Worm (Caenorhabditis elegans) whole organism, late embryonic: ENCODE results near the gene srx-101.

Source experiments
- F13H6.1 ChIP-seq: sonication (generic microtip); optimal IDR thresholded peaks from 2 replicates; lab custom pipeline; 2016; ENCODE audit warnings: missing genetic modification characterization, missing compliant biosample characterization
- K02D7.2 ChIP-seq: sonication (generic microtip); optimal IDR thresholded peaks from 2 replicates; lab custom pipeline; 2017; ENCODE audit warnings: mild to moderate bottlenecking, missing genetic modification characterization, missing compliant biosample characterization
- K09A11.1 ChIP-seq: sonication (generic microtip); optimal IDR thresholded peaks from 2 replicates; lab custom pipeline; 2017; ENCODE audit warnings: antibody characterized with exemption, mild to moderate bottlenecking, missing genetic modification characterization, missing compliant biosample characterization; ENCODE audit not compliant: insufficient read depth
- ceh-14 ChIP-seq: sonication (generic microtip); optimal IDR thresholded peaks from 2 replicates; lab custom pipeline; 2016; ENCODE audit warnings: missing genotype, missing genetic modification characterization, missing compliant biosample characterization
- ceh-18 ChIP-seq: sonication (generic microtip); optimal IDR thresholded peaks from 2 replicates; lab custom pipeline; 2016; ENCODE audit warnings: missing genetic modification characterization, missing compliant biosample characterization
- ceh-19 ChIP-seq: fragments of 200-800 bp; sonication (Bioruptor generic); optimal IDR thresholded peaks from 2 replicates; lab custom pipeline; 2018; ENCODE audit warnings: mild to moderate bottlenecking, missing genetic modification characterization, missing compliant biosample characterization
- ceh-2 ChIP-seq: sonication (generic microtip); optimal IDR thresholded peaks from 2 replicates; lab custom pipeline; 2016; ENCODE audit warnings: missing genotype, missing genetic modification characterization, missing compliant biosample characterization
- ceh-22 ChIP-seq: sonication (generic microtip); optimal IDR thresholded peaks from 2 replicates; lab custom pipeline; 2017; ENCODE audit warnings: missing biosample characterization, missing genetic modification characterization
- ceh-31 ChIP-seq: sonication (generic microtip); optimal IDR thresholded peaks from 2 replicates; lab custom pipeline; 2016; ENCODE audit warnings: missing genetic modification characterization, missing compliant biosample characterization
- ceh-34 ChIP-seq: sonication (generic microtip); optimal IDR thresholded peaks from 2 replicates; lab custom pipeline; 2016; ENCODE audit warnings: mild to moderate bottlenecking, missing genetic modification characterization, missing compliant biosample characterization
- ceh-45 ChIP-seq: fragments of 200-800 bp; sonication (Bioruptor generic); IDR thresholded peaks from 2 replicates; pipeline ENCODE4 v1.3.6; 2022; ENCODE audit warnings: missing genetic modification reagents, missing genetic modification characterization, missing compliant biosample characterization
- ceh-9 ChIP-seq: sonication (generic microtip); optimal IDR thresholded peaks from 2 replicates; lab custom pipeline; 2016; ENCODE audit warnings: mild to moderate bottlenecking, missing genetic modification characterization, inconsistent platforms, missing compliant biosample characterization
- che-1 ChIP-seq: sonication (generic microtip); optimal IDR thresholded peaks from 2 replicates; lab custom pipeline; 2016; ENCODE audit warnings: mild to moderate bottlenecking, missing genetic modification characterization, missing compliant biosample characterization
- ets-4 ChIP-seq: sonication (generic microtip); optimal IDR thresholded peaks from 2 replicates; lab custom pipeline; 2016; ENCODE audit warnings: missing genetic modification characterization, missing compliant biosample characterization
- fax-1 ChIP-seq: sonication (generic microtip); optimal IDR thresholded peaks from 2 replicates; lab custom pipeline; 2016; ENCODE audit warnings: missing genotype, missing genetic modification characterization, missing compliant biosample characterization
- fkh-6 ChIP-seq: sonication (generic microtip); optimal IDR thresholded peaks from 2 replicates; lab custom pipeline; 2016; ENCODE audit warnings: missing genetic modification characterization, missing compliant biosample characterization
- hlh-8 ChIP-seq: sonication (generic microtip); optimal IDR thresholded peaks from 2 replicates; lab custom pipeline; 2016; ENCODE audit warnings: missing genotype, missing genetic modification characterization, missing compliant biosample characterization
- lim-6 ChIP-seq: sonication (generic microtip); optimal IDR thresholded peaks from 2 replicates; lab custom pipeline; 2016; ENCODE audit warnings: missing genetic modification characterization, missing compliant biosample characterization
- madf-2 ChIP-seq: sonication (generic microtip); optimal IDR thresholded peaks from 2 replicates; lab custom pipeline; 2017; ENCODE audit warnings: missing genetic modification characterization, missing compliant biosample characterization
- mec-3 ChIP-seq: sonication (generic microtip); optimal IDR thresholded peaks from 2 replicates; lab custom pipeline; 2016; ENCODE audit warnings: borderline replicate concordance, missing genetic modification characterization, missing compliant biosample characterization
- nfya-1 ChIP-seq: sonication (generic microtip); optimal IDR thresholded peaks from 2 replicates; lab custom pipeline; 2017; ENCODE audit warnings: missing genetic modification characterization, mild to moderate bottlenecking, missing compliant biosample characterization, antibody characterized with exemption, moderate library complexity
- nhr-232 ChIP-seq: sonication (generic microtip); optimal IDR thresholded peaks from 2 replicates; lab custom pipeline; 2016; ENCODE audit warnings: missing genetic modification characterization, missing compliant biosample characterization
- odd-2 ChIP-seq: sonication (generic microtip); optimal IDR thresholded peaks from 2 replicates; lab custom pipeline; 2017; ENCODE audit warnings: antibody characterized with exemption, mild to moderate bottlenecking, missing genetic modification characterization, missing compliant biosample characterization
- pag-3 ChIP-seq: sonication (generic microtip); optimal IDR thresholded peaks from 2 replicates; lab custom pipeline; 2016; ENCODE audit warnings: missing compliant biosample characterization, missing genetic modification characterization, borderline replicate concordance
- pha-4 ChIP-seq: fragments of 150-350 bp; optimal IDR thresholded peaks from 2 replicates; lab custom pipeline; 2018; ENCODE audit warnings: missing biosample characterization, missing genetic modification reagents, missing genetic modification characterization
- pqm-1 ChIP-seq: sonication (generic microtip); optimal IDR thresholded peaks from 2 replicates; lab custom pipeline; 2016; ENCODE audit warnings: missing genetic modification characterization, missing compliant biosample characterization
- ref-2 ChIP-seq: sonication (generic microtip); optimal IDR thresholded peaks from 2 replicates; lab custom pipeline; 2016; ENCODE audit warnings: missing genetic modification characterization, missing compliant biosample characterization
- sox-4 ChIP-seq: sonication (generic microtip); optimal IDR thresholded peaks from 2 replicates; lab custom pipeline; 2017; ENCODE audit warnings: mild to moderate bottlenecking, missing genetic modification characterization, inconsistent platforms, missing compliant biosample characterization
- syd-9 ChIP-seq: sonication (generic microtip); optimal IDR thresholded peaks from 2 replicates; lab custom pipeline; 2016; ENCODE audit warnings: mild to moderate bottlenecking, missing genetic modification characterization, moderate library complexity, missing compliant biosample characterization
- tbx-2 ChIP-seq: sonication (generic microtip); optimal IDR thresholded peaks from 2 replicates; lab custom pipeline; 2016; ENCODE audit warnings: missing genetic modification characterization, missing compliant biosample characterization
- unc-3 ChIP-seq, 2 experiments: fragments of 200-800 bp in 1 of 2; sonication (Bioruptor generic) in 1 of 2; sonication (generic microtip) in 1 of 2; conservative IDR thresholded peaks in 1 of 2; optimal IDR thresholded peaks in 1 of 2; 2 replicates each; pipeline versions ENCODE4 v1.3.6 to Lab custom; 2016 to 2022; ENCODE audit warnings: missing compliant biosample characterization in 2 of 2, missing genetic modification characterization in 2 of 2, missing genetic modification reagents in 1 of 2
- unc-55 ChIP-seq: sonication (generic microtip); optimal IDR thresholded peaks from 2 replicates; lab custom pipeline; 2017; ENCODE audit warnings: missing biosample characterization, missing genetic modification reagents, missing genetic modification characterization
- unc-86 ChIP-seq: sonication (generic microtip); optimal IDR thresholded peaks from 2 replicates; lab custom pipeline; 2016; ENCODE audit warnings: missing genetic modification characterization, missing compliant biosample characterization
- ztf-16 ChIP-seq: sonication (generic microtip); optimal IDR thresholded peaks from 2 replicates; lab custom pipeline; 2017; ENCODE audit warnings: missing genetic modification characterization, missing compliant biosample characterization

srx-101 gene

DNA sequence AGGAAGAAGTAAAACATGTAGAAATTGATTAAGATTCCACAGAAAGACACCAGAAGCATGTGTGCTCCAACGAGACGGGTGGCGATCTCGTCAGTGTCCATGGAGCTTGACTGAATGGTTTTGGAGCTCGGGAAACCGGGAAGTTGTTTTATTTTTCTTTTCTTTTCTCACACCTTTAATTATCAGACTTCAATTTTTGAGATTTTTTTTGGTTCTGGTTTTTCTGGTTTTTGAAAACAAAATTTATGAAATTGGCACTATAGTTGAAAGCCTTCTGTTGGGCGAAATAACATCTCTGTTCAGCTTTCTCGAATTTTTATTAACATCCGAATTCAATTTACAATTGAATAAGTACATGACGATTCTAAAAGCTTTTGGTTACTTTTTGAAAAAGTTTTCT lies 9.0 kb upstream of the srx-101 start, which contains the start of gene srx-104:
srx-104 (minus strand) TSS at position 101 of the 400 bp plus-strand sequence.
- TF ChIP-seq F13H6.1 (no peak), lim-6 (no peak), unc-55 (no peak)

DNA sequence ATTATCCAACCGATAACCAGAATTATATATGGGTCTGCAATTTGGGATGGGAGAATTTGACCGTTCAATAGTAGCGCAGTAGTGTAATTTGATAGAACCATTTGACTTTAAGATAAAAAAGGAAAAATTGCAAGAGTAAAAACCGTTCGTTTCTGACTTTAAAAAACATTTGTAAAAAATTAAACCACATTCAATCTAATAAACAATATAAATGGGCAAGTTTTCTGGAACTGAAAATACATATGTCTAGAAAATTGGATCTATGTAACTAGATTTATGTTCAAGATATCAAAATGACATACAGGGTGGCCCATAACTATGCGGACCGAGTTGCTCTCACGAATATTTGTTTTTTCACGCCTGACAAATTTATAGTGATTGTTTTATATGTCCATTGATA lies 4.1 kb upstream of the srx-101 start, which contains the start of gene srx-102:
srx-102 (minus strand) TSS at position 101 of the 400 bp plus-strand sequence.
- no peak for TF ChIP-seq ets-4 (tag; lab: Kevin White, UChicago)
- TF ChIP-seq che-1 (tag; lab: Kevin White, UChicago): no peak
- no peak for TF ChIP-seq ceh-45 (GFP tag; lab: Robert Waterston, UW)
- TF ChIP-seq fkh-6 (tag; lab: Kevin White, UChicago): no peak
- TF ChIP-seq mec-3 (tag; lab: Kevin White, UChicago): no peak
- TF ChIP-seq ceh-19 (GFP tag; lab: Kevin White, UChicago): no peak
- no peak for TF ChIP-seq ref-2 (tag; lab: Kevin White, UChicago)
- no peak for TF ChIP-seq hlh-8
- TF ChIP-seq ztf-16 (tag; lab: Kevin White, UChicago): no peak
- TF ChIP-seq lim-6: no peak
- no peak for TF ChIP-seq pha-4 (tag; lab: Kevin White, UChicago)
- no peak for TF ChIP-seq K09A11.1
- TF ChIP-seq ceh-18 (tag; lab: Kevin White, UChicago): no peak
- no peak for TF ChIP-seq ceh-14 (tag; lab: Kevin White, UChicago)
- no peak for TF ChIP-seq nhr-232 (tag; lab: Kevin White, UChicago)
- no peak for TF ChIP-seq unc-86 (tag; lab: Kevin White, UChicago)

DNA sequence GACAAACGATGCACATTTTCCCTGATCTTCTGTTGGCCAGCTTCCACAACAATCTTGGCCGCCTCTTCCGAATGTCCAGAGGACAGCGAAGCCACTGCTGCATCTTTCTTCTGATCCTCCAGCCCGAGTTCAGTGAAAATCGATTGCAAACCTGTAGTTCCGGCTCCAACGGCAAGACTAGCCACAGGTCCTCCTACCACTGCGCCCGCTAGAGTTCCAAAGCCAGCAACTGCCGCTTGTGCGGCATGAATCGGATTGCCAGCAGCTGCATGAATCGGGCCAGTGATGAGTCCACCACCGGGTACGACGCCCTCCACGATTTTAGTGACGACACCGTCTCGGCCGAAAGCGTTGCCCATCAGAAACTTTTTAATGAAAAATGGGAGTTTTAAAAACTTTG lies 2.2 kb downstream of the srx-101 start, which contains the start of gene ifas-1:
ifas-1 (minus strand) TSS at position 387 of the 400 bp plus-strand sequence.
- TF ChIP-seq pqm-1 (tag; lab: Kevin White, UChicago) (no peak), fax-1 (no peak), syd-9 (tag; lab: Kevin White, UChicago) (no peak), ceh-34 (tag; lab: Kevin White, UChicago) (no peak), sox-4 (no peak), ceh-31 (tag; lab: Kevin White, UChicago) (no peak), K02D7.2 (tag; lab: Kevin White, UChicago) (no peak), unc-3 (GFP tag; conservative IDR thresholded peaks at IDR 0.05; lab: Robert Waterston, UW) (no peak), unc-3 (tag; optimal IDR thresholded peaks at IDR 0.05; lab: Kevin White, UChicago) (no peak), ceh-22 (tag; lab: Kevin White, UChicago) (no peak), madf-2 (tag; lab: Kevin White, UChicago) (no peak), tbx-2 (no peak), nfya-1 (tag; lab: Kevin White, UChicago) (no peak)
- TF ChIP-seq, all 69 proteins: peak for 0

DNA sequence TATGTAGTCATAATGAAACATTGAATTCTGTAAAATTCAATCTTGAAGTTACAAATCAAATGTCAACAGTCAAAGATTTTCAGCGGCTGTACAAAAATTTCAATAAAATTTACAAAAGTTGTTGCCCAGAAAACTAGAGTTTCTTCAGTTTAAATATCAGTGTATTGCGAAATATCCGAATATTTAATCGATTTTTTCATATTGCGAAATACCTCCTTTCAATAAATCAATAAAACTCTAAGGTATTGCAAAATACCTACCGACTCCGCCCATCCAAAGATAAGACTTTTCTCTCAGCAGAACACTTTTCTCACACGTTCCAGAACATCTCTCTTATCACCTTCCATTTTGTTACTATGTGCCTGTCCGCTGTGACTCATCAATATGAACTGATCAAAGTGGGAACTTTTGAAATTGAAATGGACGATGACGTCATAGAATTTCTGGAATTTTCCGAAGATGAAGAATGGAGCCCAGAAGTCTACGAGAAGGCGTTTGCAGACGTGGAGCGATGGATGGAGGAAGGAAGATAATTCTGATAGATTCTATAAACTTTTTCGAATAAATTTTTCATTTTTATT lies 6.0 kb downstream of the srx-101 start:
- TF ChIP-seq unc-3 (GFP tag; conservative IDR thresholded peaks at IDR 0.05; lab: Robert Waterston, UW) (no peak), unc-3 (tag; optimal IDR thresholded peaks at IDR 0.05; lab: Kevin White, UChicago) (no peak), fax-1 (no peak), ets-4 (tag; lab: Kevin White, UChicago) (no peak), ceh-2 (tag; lab: Kevin White, UChicago) (no peak), pag-3 (tag; lab: Kevin White, UChicago) (no peak), tbx-2 (no peak), odd-2 (tag; lab: Kevin White, UChicago) (no peak), ceh-9 (tag; lab: Kevin White, UChicago) (no peak)
